Worm (Caenorhabditis elegans) whole organism, L4/young adult: ENCODE results near the gene C33G8.13.

Experiments
- W03F9.2 ChIP-seq: fragments of 150-350 bp; optimal IDR thresholded peaks from 2 replicates; lab custom pipeline; 2014; ENCODE audit warnings: missing biosample characterization, missing genetic modification characterization
- him-1 ChIP-seq: sonication (generic microtip); optimal IDR thresholded peaks from 2 replicates; lab custom pipeline; 2016; ENCODE audit warnings: missing genotype, missing genetic modification reagents, missing genetic modification characterization, missing compliant biosample characterization

ce11 chrV:7059350-7059749, 43.6 kb upstream of the C33G8.13 start, which contains the start of gene mdt-6:
- TF ChIP-seq W03F9.2 (tag; lab: Kevin White, UChicago) (no peak), him-1 (no peak)
